Fruit fly (Drosophila melanogaster): ENCODE measurements around the gene mtm.

mtm gene

DNA sequence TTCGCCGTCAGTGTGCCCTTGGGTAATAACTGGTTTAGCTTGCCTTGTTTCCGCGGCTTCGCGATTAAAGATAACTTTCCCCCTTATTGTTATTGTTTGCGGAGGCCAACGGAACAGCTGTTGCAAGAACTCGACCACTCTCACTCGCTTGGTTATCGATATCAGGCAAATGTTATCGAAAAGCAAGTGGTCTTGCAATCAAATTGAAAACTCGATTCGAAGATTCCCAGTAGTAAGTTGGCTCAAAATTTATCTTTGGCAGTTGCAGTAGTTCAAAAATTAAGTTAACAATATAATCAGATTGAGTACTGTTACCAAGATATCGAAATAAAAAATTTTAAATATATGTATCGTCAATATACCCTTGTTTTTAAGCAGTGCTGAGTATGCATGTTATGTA lies 29.0 kb upstream of the mtm start, which contains the start of the genes Fbw5 and CG9147 (continued):
- TF ChIP-seq CG31388 (GFP tag; optimal IDR thresholded peaks at IDR 0.05), result peak; percentile 99
- TF ChIP-seq CG1792 (GFP tag; optimal IDR thresholded peaks at IDR 0.05), result peak; percentile 99
- TF ChIP-seq Dfd (GFP tag; optimal IDR thresholded peaks at IDR 0.05), result no peak
- peak; percentile 100 for TF ChIP-seq Hmr (GFP tag; optimal IDR thresholded peaks at IDR 0.05)
- TF ChIP-seq E2f2 (GFP tag; IDR thresholded peaks at IDR 0.05), result peak; percentile 95
- peak; percentile 100 for TF ChIP-seq PHDP (tag; optimal IDR thresholded peaks at IDR 0.05)
- peak; percentile 96 for TF ChIP-seq CG9215 (GFP tag; IDR thresholded peaks at IDR 0.05)
- TF ChIP-seq Fer2 (tag; optimal IDR thresholded peaks at IDR 0.05), result peak; percentile 97
- TF ChIP-seq corto (GFP tag; optimal IDR thresholded peaks at IDR 0.05), result peak; percentile 99
- TF ChIP-seq ap (GFP tag; IDR thresholded peaks at IDR 0.05), result peak; percentile 99
- TF ChIP-seq oc (tag; optimal IDR thresholded peaks at IDR 0.05), result peak; percentile 100
- peak; percentile 99 for TF ChIP-seq odd (GFP tag; optimal IDR thresholded peaks at IDR 0.05)
- TF ChIP-seq klu (GFP tag; IDR thresholded peaks at IDR 0.05), result peak; percentile 99
- TF ChIP-seq org-1 (GFP tag; optimal IDR thresholded peaks at IDR 0.05), result peak; percentile 99
- TF ChIP-seq run (tag; optimal IDR thresholded peaks at IDR 0.05), result peak; percentile 99
- TF ChIP-seq nmo (GFP tag; optimal IDR thresholded peaks at IDR 0.05), result peak; percentile 100
- peak; percentile 63; the same call in 1 of the 3 replicates for TF ChIP-seq CG6791 (GFP tag; IDR thresholded peaks at IDR 0.05; ENCODE audit: partially characterized antibody)
- TF ChIP-seq tup (GFP tag; optimal IDR thresholded peaks at IDR 0.05), result peak; percentile 99
- TF ChIP-seq zf30C (GFP tag; optimal IDR thresholded peaks at IDR 0.05), result no peak
- TF ChIP-seq CG5953 (GFP tag; IDR thresholded peaks at IDR 0.05), result peak; percentile 99
- TF ChIP-seq ATbp (GFP tag; optimal IDR thresholded peaks at IDR 0.05), result peak; percentile 100
- TF ChIP-seq Hand (GFP tag; optimal IDR thresholded peaks at IDR 0.05), result peak; percentile 99
- TF ChIP-seq CG10274 (GFP tag; optimal IDR thresholded peaks at IDR 0.05), result peak; percentile 95
- peak; percentile 100 for TF ChIP-seq Xrp1 (GFP tag; IDR thresholded peaks at IDR 0.05)
- TF ChIP-seq CG34422 (GFP tag; IDR thresholded peaks at IDR 0.05), result peak; percentile 99
- peak; percentile 93 for TF ChIP-seq Adf1 (GFP tag; IDR thresholded peaks at IDR 0.05)
- TF ChIP-seq CG3838 (GFP tag; optimal IDR thresholded peaks at IDR 0.05), result peak; percentile 99
- no peak for TF ChIP-seq pita (GFP tag; optimal IDR thresholded peaks at IDR 0.05)
- peak; percentile 99 for TF ChIP-seq fd102C (GFP tag; optimal IDR thresholded peaks at IDR 0.05)
- TF ChIP-seq Hr51 (GFP tag; optimal IDR thresholded peaks at IDR 0.05), result peak; percentile 99 to 100
- TF ChIP-seq CG6813 (GFP tag; optimal IDR thresholded peaks at IDR 0.05), result peak; percentile 98
- peak; percentile 100 for TF ChIP-seq ci (GFP tag; IDR thresholded peaks at IDR 0.05)
- peak; percentile 98 for TF ChIP-seq dati (GFP tag; IDR thresholded peaks at IDR 0.05)
- TF ChIP-seq lov (optimal IDR thresholded peaks at IDR 0.05), result no peak
- TF ChIP-seq lov (GFP tag; IDR thresholded peaks at IDR 0.05), result peak; percentile 99
- peak; percentile 99 for TF ChIP-seq NFAT (GFP tag; IDR thresholded peaks at IDR 0.05)
- TF ChIP-seq CG17328 (GFP tag; IDR thresholded peaks at IDR 0.05), result peak; percentile 100
- peak; percentile 100 for TF ChIP-seq CG18619 (GFP tag; optimal IDR thresholded peaks at IDR 0.05)
- peak; percentile 98 for TF ChIP-seq ac (GFP tag; optimal IDR thresholded peaks at IDR 0.05)
- TF ChIP-seq Tbp (GFP tag; optimal IDR thresholded peaks at IDR 0.05), result no peak
- TF ChIP-seq Mrtf (GFP tag; IDR thresholded peaks at IDR 0.05), result peak; percentile 99
- peak; percentile 99 for TF ChIP-seq CG12155 (GFP tag; optimal IDR thresholded peaks at IDR 0.05)
- TF ChIP-seq onecut (GFP tag; IDR thresholded peaks at IDR 0.05), result peak; percentile 99
- peak; percentile 97 for TF ChIP-seq MTF-1 (GFP tag; optimal IDR thresholded peaks at IDR 0.05; ENCODE audit: borderline replicate concordance)
- TF ChIP-seq BtbVII (GFP tag; optimal IDR thresholded peaks at IDR 0.05), result peak; percentile 98
- peak; percentile 99 for TF ChIP-seq CG32772 (GFP tag; IDR thresholded peaks at IDR 0.05)
- TF ChIP-seq CG8924 (tag; optimal IDR thresholded peaks at IDR 0.05), result peak; percentile 100
- peak; percentile 52; the same call in 1 of the 2 replicates for TF ChIP-seq amos (GFP tag; IDR thresholded peaks at IDR 0.05; ENCODE audit: partially characterized antibody)
- TF ChIP-seq D (optimal IDR thresholded peaks at IDR 0.05), result no peak
- peak; percentile 99 for TF ChIP-seq D (GFP tag; optimal IDR thresholded peaks at IDR 0.05)
- TF ChIP-seq CG4854 (GFP tag; optimal IDR thresholded peaks at IDR 0.05), result peak; percentile 100

Data from whole organism, embryonic.